Worm (Caenorhabditis elegans): ENCODE measurements around the gene C45G9.5.

Gene C45G9.5

ce11 chrIII:5068675-5069233 is 20.8 kb downstream of the C45G9.5 start, which contains the start of the genes C45G9.11 and C45G9.2 (continued):
- TF ChIP-seq egl-18 (GFP tag; IDR thresholded peaks at IDR 0.05) (no peak), F57C9.4 (tag; optimal IDR thresholded peaks at IDR 0.05) (no peak), K12H6.12 (tag; optimal IDR thresholded peaks at IDR 0.05) (peak; percentile 31), die-1 (tag; optimal IDR thresholded peaks at IDR 0.05) (no peak), madf-10 (tag; optimal IDR thresholded peaks at IDR 0.05) (no peak), ztf-22 (GFP tag; optimal IDR thresholded peaks at IDR 0.05) (no peak), ceh-91 (GFP tag; IDR thresholded peaks at IDR 0.05) (no peak), cebp-2 (GFP tag; IDR thresholded peaks at IDR 0.05) (no peak), gei-17 (GFP tag; optimal IDR thresholded peaks at IDR 0.05) (no peak), dox-1 (GFP tag; IDR thresholded peaks at IDR 0.05) (no peak), lin-54 (GFP tag; optimal IDR thresholded peaks at IDR 0.05) (peak; percentile 83), ccch-3 (GFP tag; optimal IDR thresholded peaks at IDR 0.05) (no peak), F37B4.10 (GFP tag; IDR thresholded peaks at IDR 0.05) (no peak), zfh-2 (GFP tag; conservative IDR thresholded peaks at IDR 0.05) (no peak), K11D2.4 (GFP tag; IDR thresholded peaks at IDR 0.05) (no peak), B0035.1 (tag; optimal IDR thresholded peaks at IDR 0.05) (no peak), sea-2 (GFP tag; IDR thresholded peaks at IDR 0.05) (no peak), B0336.3 (GFP tag; IDR thresholded peaks at IDR 0.05) (no peak), tbp1 (GFP tag; optimal IDR thresholded peaks at IDR 0.05) (no peak), ztf-18 (tag; optimal IDR thresholded peaks at IDR 0.05) (no peak), let-607 (tag; optimal IDR thresholded peaks at IDR 0.05) (no peak), dpff-1 (tag; optimal IDR thresholded peaks at IDR 0.05) (no peak), bed-1 (GFP tag; IDR thresholded peaks at IDR 0.05) (no peak), lsy-27 (tag; optimal IDR thresholded peaks at IDR 0.05; ENCODE audit: borderline replicate concordance, insufficient read depth) (no peak), F57A8.1 (GFP tag; optimal IDR thresholded peaks at IDR 0.05) (no peak), repo-1 (tag; optimal IDR thresholded peaks at IDR 0.05) (no peak), mcd-1 (GFP tag; IDR thresholded peaks at IDR 0.05) (no peak; the same call in 1 of the 2 replicates), sdz-38 (tag; optimal IDR thresholded peaks at IDR 0.05) (no peak), snpc-4 (GFP tag; optimal IDR thresholded peaks at IDR 0.05) (no peak), snpc-4 (tag; optimal IDR thresholded peaks at IDR 0.05) (peak in 1 of 4 experiments; percentile 45), sptf-2 (GFP tag; optimal IDR thresholded peaks at IDR 0.05) (no peak), somi-1 (GFP tag; optimal IDR thresholded peaks at IDR 0.05) (no peak), snpc-1.1 (tag; optimal IDR thresholded peaks at IDR 0.05; ENCODE audit: insufficient read depth) (no peak), rcor-1 (GFP tag; IDR thresholded peaks at IDR 0.05) (peak; percentile 37; the same call in 1 of the 2 replicates), Y53F4B.3 (GFP tag; IDR thresholded peaks at IDR 0.05) (no peak), ceh-100 (GFP tag; IDR thresholded peaks at IDR 0.05) (peak; percentile 47; the same call in 1 of the 2 replicates), lsl-1 (GFP tag; optimal IDR thresholded peaks at IDR 0.05) (peak; percentile 39), hmg-20 (GFP tag; IDR thresholded peaks at IDR 0.05) (no peak), F55B11.4 (tag; optimal IDR thresholded peaks at IDR 0.05; ENCODE audit: borderline replicate concordance, insufficient read depth) (no peak), nfya-1 (tag; optimal IDR thresholded peaks at IDR 0.05; ENCODE audit: borderline replicate concordance, insufficient read depth) (no peak), C06A6.2 (GFP tag; conservative IDR thresholded peaks at IDR 0.05) (no peak), egrh-3 (GFP tag; IDR thresholded peaks at IDR 0.05) (no peak), Y53G8AR.9 (GFP tag; conservative IDR thresholded peaks at IDR 0.05) (no peak), nhr-179 (tag; optimal IDR thresholded peaks at IDR 0.05) (no peak), F22D6.2 (tag; optimal IDR thresholded peaks at IDR 0.05) (no peak), attf-6 (GFP tag; IDR thresholded peaks at IDR 0.05) (no peak), Y67H2A.10 (GFP tag; conservative IDR thresholded peaks at IDR 0.05) (peak; percentile 57; the same call in 1 of the 2 replicates), madf-6 (GFP tag; IDR thresholded peaks at IDR 0.05) (peak; percentile 73; the same call in 1 of the 2 replicates)
